Worm (Caenorhabditis elegans) whole organism, late embryonic: ENCODE data around the gene T23B7.3.

Experiments
- C08G9.2 ChIP-seq: sonication (generic microtip); optimal IDR thresholded peaks from 2 replicates; lab custom pipeline; 2016; ENCODE audit warnings: mild to moderate bottlenecking, missing genetic modification characterization, moderate library complexity, missing compliant biosample characterization
- T23F11.4 ChIP-seq: fragments of 200-800 bp; sonication (Bioruptor generic); optimal IDR thresholded peaks from 2 replicates; lab custom pipeline; 2018; ENCODE audit warnings: mild to moderate bottlenecking, missing genetic modification characterization, missing compliant biosample characterization
- ahr-1 ChIP-seq: sonication (generic microtip); optimal IDR thresholded peaks from 2 replicates; lab custom pipeline; 2016; ENCODE audit warnings: missing genetic modification characterization, missing compliant biosample characterization
- ceh-19 ChIP-seq: fragments of 200-800 bp; sonication (Bioruptor generic); optimal IDR thresholded peaks from 2 replicates; lab custom pipeline; 2018; ENCODE audit warnings: mild to moderate bottlenecking, missing genetic modification characterization, missing compliant biosample characterization
- dmd-4 ChIP-seq: sonication (generic microtip); optimal IDR thresholded peaks from 2 replicates; lab custom pipeline; 2016; ENCODE audit warnings: borderline replicate concordance, missing genetic modification characterization, missing compliant biosample characterization
- fkh-10 ChIP-seq: fragments of 150-350 bp; optimal IDR thresholded peaks from 2 replicates; lab custom pipeline; 2014; ENCODE audit warnings: missing biosample characterization, missing genetic modification reagents, missing genetic modification characterization
- fkh-6 ChIP-seq: sonication (generic microtip); optimal IDR thresholded peaks from 2 replicates; lab custom pipeline; 2016; ENCODE audit warnings: missing genetic modification characterization, missing compliant biosample characterization
- hlh-13 ChIP-seq: fragments of 200-800 bp; sonication (Bioruptor generic); optimal IDR thresholded peaks from 2 replicates; lab custom pipeline; 2018; ENCODE audit warnings: mild to moderate bottlenecking, missing genetic modification characterization, missing compliant biosample characterization
- hlh-30 ChIP-seq: sonication (generic microtip); optimal IDR thresholded peaks from 2 replicates; lab custom pipeline; 2017; ENCODE audit warnings: antibody characterized with exemption, missing genetic modification characterization, missing compliant biosample characterization; ENCODE audit not compliant: insufficient read depth
- nhr-11 ChIP-seq: fragments of 150-350 bp; optimal IDR thresholded peaks from 2 replicates; lab custom pipeline; 2014; ENCODE audit warnings: missing biosample characterization, missing genetic modification characterization
- pag-3 ChIP-seq: sonication (generic microtip); optimal IDR thresholded peaks from 2 replicates; lab custom pipeline; 2016; ENCODE audit warnings: missing compliant biosample characterization, missing genetic modification characterization, borderline replicate concordance
- sox-4 ChIP-seq: sonication (generic microtip); optimal IDR thresholded peaks from 2 replicates; lab custom pipeline; 2017; ENCODE audit warnings: mild to moderate bottlenecking, missing genetic modification characterization, inconsistent platforms, missing compliant biosample characterization
- zip-5 ChIP-seq: sonication (generic microtip); optimal IDR thresholded peaks from 2 replicates; lab custom pipeline; 2016; ENCODE audit warnings: missing genetic modification characterization, missing compliant biosample characterization

DNA sequence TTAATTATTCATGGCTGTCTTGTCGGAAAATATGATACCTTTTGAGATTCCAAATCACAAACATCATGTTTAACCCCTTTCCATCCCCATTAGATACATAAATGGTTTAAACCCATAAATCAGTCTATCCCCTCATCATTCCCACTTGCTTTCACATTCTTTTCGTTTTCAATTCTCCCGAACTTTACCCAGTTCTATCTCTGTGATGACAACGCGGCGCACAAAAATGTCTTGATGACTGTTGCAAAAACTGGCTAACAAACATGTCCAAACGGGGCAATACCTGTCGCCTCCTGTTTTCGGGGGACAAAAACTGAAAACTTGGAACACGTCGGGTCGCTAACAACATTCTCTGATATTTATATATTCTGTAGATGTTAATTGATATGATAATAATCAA is 16.1 kb downstream of the T23B7.3 start:
- TF ChIP-seq ceh-19 (GFP tag; lab: Kevin White, UChicago), result no peak
- no peak for TF ChIP-seq T23F11.4 (GFP tag; lab: Kevin White, UChicago)
- no peak for TF ChIP-seq ahr-1 (tag; lab: Kevin White, UChicago)
- TF ChIP-seq zip-5 (tag; lab: Kevin White, UChicago), result no peak
- TF ChIP-seq dmd-4 (tag; lab: Kevin White, UChicago), result no peak
- TF ChIP-seq pag-3, result no peak
- no peak for TF ChIP-seq C08G9.2
- no peak for TF ChIP-seq hlh-30 (tag; lab: Kevin White, UChicago)
- no peak for TF ChIP-seq nhr-11 (tag; lab: Kevin White, UChicago)
- no peak for TF ChIP-seq hlh-13 (GFP tag; lab: Kevin White, UChicago)
- TF ChIP-seq sox-4 (tag; lab: Kevin White, UChicago), result no peak
- no peak for TF ChIP-seq fkh-10 (GFP tag; lab: Kevin White, UChicago)
- TF ChIP-seq fkh-6 (tag; lab: Kevin White, UChicago), result no peak
